Fruit fly (Drosophila melanogaster) whole organism: ENCODE results near the gene CG7488.

ENCODE experiments used
- CG8478 ChIP-seq: fragments of >200 bp; optimal IDR thresholded peaks from 2 replicates; lab custom pipeline; 2018; ENCODE audit warnings: inconsistent platforms
- Dll ChIP-seq: fragments of >200 bp; optimal IDR thresholded peaks from 2 replicates; lab custom pipeline; 2017
- pan ChIP-seq: fragments of >200 bp; optimal IDR thresholded peaks from 2 replicates; lab custom pipeline; 2017

DNA sequence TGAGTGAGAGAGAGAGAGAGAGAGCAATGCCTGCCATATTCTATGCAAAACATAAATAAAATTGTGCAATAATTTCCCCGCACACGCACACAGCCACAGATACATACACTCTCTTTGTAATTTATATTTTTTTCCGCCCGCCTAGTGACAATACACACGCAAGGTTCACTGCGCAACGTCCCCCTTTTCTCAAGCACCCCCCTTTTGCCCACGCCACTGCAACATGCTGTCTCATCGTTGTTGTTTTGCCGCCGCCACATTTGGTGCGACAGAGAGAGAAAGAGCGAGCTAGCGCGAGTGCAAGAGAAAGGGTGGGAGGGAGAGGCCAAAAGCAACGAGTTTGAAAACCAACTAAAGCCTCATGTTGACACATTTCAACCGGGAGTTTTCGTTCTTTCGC is 16.9 kb downstream of the CG7488 start:
- TF ChIP-seq CG8478 (lab: Kevin White, UChicago) (peak; percentile 85), Dll (lab: Kevin White, UChicago) (peak; percentile 29), pan (lab: Kevin White, UChicago) (no peak)
